Fruit fly (Drosophila melanogaster): Measurements from ENCODE around the gene CG17734.

CG17734 gene

dm6 chr3R:11196648-11197388, 47.0 kb downstream of the CG17734 start:
- peak; percentile 88 for TF ChIP-seq ovo (GFP tag; optimal IDR thresholded peaks at IDR 0.05)
- peak; percentile 84 for TF ChIP-seq CG1620 (GFP tag; optimal IDR thresholded peaks at IDR 0.05)
- TF ChIP-seq CG33017 (tag; optimal IDR thresholded peaks at IDR 0.05), result peak; percentile 97
- TF ChIP-seq tj (GFP tag; optimal IDR thresholded peaks at IDR 0.05), result peak; percentile 89
- TF ChIP-seq CG7101 (tag; optimal IDR thresholded peaks at IDR 0.05), result peak; percentile 98
- peak; percentile 100 for TF ChIP-seq CG7045 (GFP tag; optimal IDR thresholded peaks at IDR 0.05)
- TF ChIP-seq cnc (optimal IDR thresholded peaks at IDR 0.05), result no peak
- TF ChIP-seq Hr96 (GFP tag; optimal IDR thresholded peaks at IDR 0.05), result peak; percentile 89
- peak; percentile 80 for TF ChIP-seq Crg-1 (GFP tag; optimal IDR thresholded peaks at IDR 0.05)
- TF ChIP-seq toe (GFP tag; optimal IDR thresholded peaks at IDR 0.05), result peak; percentile 83
- no peak for TF ChIP-seq Mnt (GFP tag; optimal IDR thresholded peaks at IDR 0.05)
- TF ChIP-seq cic (GFP tag; optimal IDR thresholded peaks at IDR 0.05), result peak; percentile 98
- TF ChIP-seq bab1 (GFP tag; optimal IDR thresholded peaks at IDR 0.05), result peak; percentile 95
- TF ChIP-seq kay (GFP tag; ENCODE audit: borderline replicate concordance), result peak; percentile 96
- peak; percentile 98 for TF ChIP-seq CG11617 (GFP tag; optimal IDR thresholded peaks at IDR 0.05)
- TF ChIP-seq pad (GFP tag; optimal IDR thresholded peaks at IDR 0.05), result peak; percentile 93
- TF ChIP-seq Clk (GFP tag; optimal IDR thresholded peaks at IDR 0.05), result peak; percentile 98
- peak; percentile 99 for TF ChIP-seq CG12768 (GFP tag; optimal IDR thresholded peaks at IDR 0.05)
- TF ChIP-seq CG5204 (GFP tag; optimal IDR thresholded peaks at IDR 0.05), result peak; percentile 94
- peak; percentile 96 for TF ChIP-seq CG14711 (tag; optimal IDR thresholded peaks at IDR 0.05)

dm6 chr3R:11195792-11196191, 48.0 kb downstream of the CG17734 start, which contains the start of gene CG18577:
TSS of gene CG18577 (plus strand) at chr3R:11196092.
- TF ChIP-seq bab1 (GFP tag; optimal IDR thresholded peaks at IDR 0.05), result no peak
- TF ChIP-seq cic (GFP tag; optimal IDR thresholded peaks at IDR 0.05), result peak; percentile 80
